Fruit fly (Drosophila melanogaster): ENCODE results near the gene Cisd2.

The Cisd2 gene

dm6 chr3R:29253874-29254273 lies 30.6 kb upstream of the Cisd2 start:
- no peak for TF ChIP-seq noc (tag; optimal IDR thresholded peaks at IDR 0.05)

DNA sequence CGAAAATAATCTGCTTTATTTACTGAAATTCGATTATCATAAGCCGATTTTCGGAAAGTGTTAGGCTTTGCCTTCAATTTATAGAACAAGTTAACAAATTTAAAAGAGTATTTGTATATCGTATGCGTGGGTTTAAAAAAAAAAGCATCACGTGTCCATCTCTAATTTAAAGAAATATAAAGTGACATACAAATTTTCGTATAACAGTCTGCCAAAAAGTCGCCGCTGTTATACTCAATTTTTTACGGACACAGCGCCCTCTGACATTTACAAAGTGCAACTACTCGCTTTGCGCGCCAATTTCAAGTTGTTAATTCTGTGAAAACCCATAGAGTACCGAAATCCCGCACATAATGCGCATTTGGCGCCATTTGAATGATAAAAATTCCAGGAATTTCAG lies 28.2 kb upstream of the Cisd2 start:
- no peak for TF ChIP-seq noc (tag; optimal IDR thresholded peaks at IDR 0.05)

DNA sequence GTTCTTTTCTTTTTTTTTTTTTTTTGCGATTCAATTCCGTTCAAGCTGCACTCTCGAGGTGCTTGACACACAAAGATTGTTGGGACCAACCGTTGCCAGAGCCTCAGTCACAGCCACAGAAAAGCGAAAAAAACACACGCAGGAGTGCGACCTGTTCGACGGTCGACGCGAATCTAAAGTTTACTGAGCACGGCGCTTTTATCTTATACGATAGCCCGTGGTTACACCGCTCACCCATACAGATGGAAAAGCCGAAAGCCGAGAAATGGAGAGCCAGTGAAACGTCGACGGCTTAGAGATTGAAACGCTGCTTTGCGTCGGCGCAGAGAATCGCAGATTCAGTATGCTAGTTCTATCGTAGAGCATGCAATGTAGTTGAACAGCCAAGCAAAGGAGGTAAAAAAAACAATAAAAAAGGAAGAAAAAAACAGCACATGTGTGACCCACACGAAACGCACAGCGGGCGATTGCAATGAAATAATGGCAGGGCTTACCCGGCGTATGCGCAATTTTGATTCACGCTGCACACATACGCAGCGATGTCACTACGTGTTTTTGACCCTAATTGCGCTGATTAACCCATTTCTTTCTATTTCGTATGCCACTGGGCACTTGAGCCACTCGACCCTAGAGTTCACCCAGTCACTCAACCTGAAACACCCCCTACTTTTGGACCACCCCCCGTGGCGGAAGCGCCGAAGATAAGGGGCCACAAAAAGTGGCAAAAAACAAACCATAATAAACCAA lies 27.2 kb upstream of the Cisd2 start, which contains the start of gene SP1029:
Gene SP1029 (minus strand): TSS at position 180 of the 747 bp plus-strand sequence.
- no peak for TF ChIP-seq noc (tag; optimal IDR thresholded peaks at IDR 0.05)

DNA sequence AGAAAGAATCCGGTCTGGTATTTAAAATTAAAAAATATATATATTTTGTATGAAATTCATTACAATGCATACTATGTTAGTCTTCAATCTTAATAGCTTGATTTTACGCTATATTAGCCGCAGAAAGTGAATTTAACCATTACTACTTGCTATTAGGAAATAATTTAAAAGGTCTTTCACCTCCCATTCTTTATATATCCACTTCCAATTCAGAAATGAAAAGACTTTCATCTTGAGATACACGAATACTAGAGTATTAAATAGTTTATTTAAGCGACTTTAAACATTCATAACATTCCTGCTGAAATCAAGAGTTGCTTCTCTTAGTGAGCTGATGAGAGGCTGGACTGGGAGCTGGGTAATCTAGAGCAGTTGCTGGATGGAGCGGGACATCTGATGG lies 21.5 kb upstream of the Cisd2 start, which contains the start of gene CG31445:
Gene CG31445 (minus strand): TSS at position 101 of the 400 bp plus-strand sequence.
- TF ChIP-seq noc (tag; optimal IDR thresholded peaks at IDR 0.05) = no peak

DNA sequence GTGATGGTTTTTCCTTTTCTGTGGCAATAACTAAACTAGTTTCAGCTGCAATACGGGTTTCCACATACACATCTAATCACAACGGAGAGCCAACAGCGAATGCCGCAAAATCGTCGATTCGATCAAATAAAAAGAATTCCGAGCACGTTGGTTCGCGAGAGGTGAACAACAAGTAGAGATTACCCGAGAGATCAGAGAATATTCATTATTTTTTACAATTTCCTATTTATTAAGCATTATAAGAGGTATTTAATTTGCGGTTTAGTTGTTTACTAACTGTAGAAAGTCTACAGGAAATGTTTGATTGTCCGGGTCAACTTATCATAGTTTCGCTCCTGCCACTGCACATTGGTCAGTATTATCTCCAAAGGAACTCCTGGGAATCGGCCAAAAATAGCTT lies 15.4 kb upstream of the Cisd2 start, which contains the start of gene CG11951:
Gene CG11951 (minus strand): TSS at position 101 of the 400 bp plus-strand sequence.
- TF ChIP-seq noc (tag; optimal IDR thresholded peaks at IDR 0.05) = no peak

DNA sequence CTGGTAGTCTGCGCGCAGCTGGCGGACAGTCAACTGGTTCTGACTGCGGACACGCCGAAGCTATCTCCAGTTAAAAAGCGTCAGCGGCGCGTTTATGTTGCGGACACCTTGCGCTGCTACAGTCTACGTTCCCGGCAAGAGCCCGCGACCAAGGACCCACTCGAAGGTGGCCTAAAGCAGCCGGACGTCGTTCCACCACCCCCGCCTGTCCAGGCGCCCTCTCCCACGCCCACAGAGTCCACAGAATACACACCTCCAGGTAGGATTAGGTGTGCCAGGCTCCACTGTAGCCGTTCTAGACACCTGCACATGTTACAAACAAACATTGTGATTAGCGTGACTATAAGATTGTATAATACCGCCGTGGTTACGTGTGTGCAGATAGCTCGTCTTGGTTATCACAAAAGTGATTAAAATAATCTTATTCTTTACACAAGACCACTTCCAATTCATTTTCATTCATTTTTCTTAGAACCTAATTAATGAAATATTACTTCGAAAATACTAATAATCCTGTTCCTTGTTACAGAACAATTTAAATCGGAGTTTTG lies 7.4 kb upstream of the Cisd2 start:
- peak; percentile 18 for TF ChIP-seq noc (tag; optimal IDR thresholded peaks at IDR 0.05)

- TF ChIP-seq noc (tag; optimal IDR thresholded peaks at IDR 0.05) = no peak
Measured at dm6 chr3R:29229958-29230357, 6.7 kb upstream of the Cisd2 start.

dm6 chr3R:29228745-29229448 lies 5.7 kb upstream of the Cisd2 start, which contains the start of gene Usp1:
Usp1 (plus strand) TSS chr3R:29229161.
- TF ChIP-seq noc (tag; optimal IDR thresholded peaks at IDR 0.05) = peak; percentile 3

dm6 chr3R:29227675-29228211 lies 4.5 kb upstream of the Cisd2 start, which contains the start of gene CG14507:
CG14507 (minus strand) TSS chr3R:29227725.
- TF ChIP-seq noc (tag; optimal IDR thresholded peaks at IDR 0.05) = no peak

dm6 chr3R:29221168-29221567 lies 2.1 kb downstream of the Cisd2 start:
- TF ChIP-seq noc (tag; optimal IDR thresholded peaks at IDR 0.05) = no peak

DNA sequence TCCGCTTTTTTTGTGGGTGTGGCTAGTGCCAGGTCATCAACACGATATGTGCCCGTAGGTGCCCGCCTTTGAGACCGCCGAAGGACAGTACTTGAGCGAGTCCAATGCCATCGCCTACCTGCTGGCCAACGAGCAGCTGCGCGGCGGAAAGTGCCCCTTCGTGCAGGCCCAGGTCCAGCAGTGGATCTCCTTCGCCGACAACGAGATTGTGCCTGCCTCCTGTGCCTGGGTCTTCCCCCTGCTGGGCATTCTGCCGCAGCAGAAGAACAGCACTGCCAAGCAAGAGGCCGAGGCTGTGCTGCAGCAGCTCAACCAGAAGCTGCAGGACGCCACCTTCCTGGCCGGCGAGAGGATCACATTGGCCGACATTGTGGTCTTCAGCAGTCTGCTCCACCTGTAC lies 2.6 kb downstream of the Cisd2 start:
- no peak for TF ChIP-seq noc (tag; optimal IDR thresholded peaks at IDR 0.05)

DNA sequence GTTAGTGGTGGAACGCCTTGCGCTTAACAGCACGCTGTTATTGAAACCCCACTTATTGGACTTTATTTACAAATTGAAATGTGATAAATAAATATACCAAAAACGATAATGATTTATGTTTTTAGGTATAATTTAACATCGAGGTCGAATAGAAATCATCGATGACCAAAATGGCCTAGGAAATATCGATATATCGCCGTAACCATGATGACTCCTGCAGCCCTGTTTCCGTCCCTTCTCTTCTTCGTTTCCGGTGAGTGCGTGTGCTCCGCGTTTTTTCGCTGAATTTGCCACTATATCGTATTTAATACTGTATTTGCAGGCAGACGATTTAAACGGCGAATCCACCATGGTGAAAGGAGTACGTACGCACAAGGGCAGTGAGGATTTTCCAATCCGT lies 3.3 kb downstream of the Cisd2 start, which contains the start of gene eEF1gamma:
Gene eEF1gamma (plus strand): TSS at position 225 of the 400 bp plus-strand sequence.
- TF ChIP-seq noc (tag; optimal IDR thresholded peaks at IDR 0.05) = peak; percentile 84

DNA sequence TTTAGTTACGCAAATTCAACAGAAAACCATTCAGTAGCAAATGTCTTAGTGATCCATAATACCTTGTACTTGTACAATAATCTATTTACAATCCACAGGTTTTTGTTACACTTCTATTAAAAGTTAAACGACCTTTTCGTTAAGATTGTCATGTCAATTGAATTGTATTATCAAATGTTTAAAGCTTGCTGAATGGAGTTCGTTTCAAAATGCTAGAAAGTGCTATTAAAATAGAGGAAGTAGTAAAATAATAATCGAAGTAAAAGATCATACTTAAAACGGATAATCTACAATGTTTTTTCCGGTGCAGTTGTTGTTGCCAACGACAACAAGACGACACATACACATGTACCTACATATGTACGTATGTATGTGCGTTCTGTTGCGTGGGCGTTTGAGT lies 5.2 kb downstream of the Cisd2 start:
- no peak for TF ChIP-seq noc (tag; optimal IDR thresholded peaks at IDR 0.05)

DNA sequence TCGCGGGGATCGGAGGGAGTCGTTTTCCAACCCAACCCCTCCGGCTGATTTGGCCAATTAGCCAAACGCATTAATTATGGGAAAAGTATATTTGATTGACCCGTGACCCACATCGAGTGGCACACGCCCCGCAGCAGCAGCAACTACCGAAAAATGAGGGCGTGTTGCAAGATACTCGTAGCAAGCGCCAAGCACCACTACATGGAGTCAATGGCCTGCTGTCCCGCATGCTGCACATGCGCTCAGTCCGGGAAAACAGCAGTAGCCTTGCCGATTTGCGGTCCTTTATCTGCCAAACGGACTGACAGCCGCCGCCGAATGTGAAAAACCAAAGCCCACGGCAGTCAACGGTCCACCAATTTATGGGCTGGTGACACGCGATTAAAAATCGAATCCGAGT lies 5.9 kb downstream of the Cisd2 start:
- no peak for TF ChIP-seq noc (tag; optimal IDR thresholded peaks at IDR 0.05)

- TF ChIP-seq noc (tag; optimal IDR thresholded peaks at IDR 0.05) = no peak
Measured at dm6 chr3R:29216484-29216863, 6.8 kb downstream of the Cisd2 start.
